Worm (Caenorhabditis elegans) whole organism, L1 larva: ENCODE data around the gene gplb-1.

ENCODE experiments used
- C16A3.4 ChIP-seq: fragments of 150-350 bp; optimal IDR thresholded peaks from 2 replicates; lab custom pipeline; 2014; ENCODE audit warnings: missing biosample characterization, missing genetic modification characterization
- F16B12.6 ChIP-seq: fragments of 150-350 bp; optimal IDR thresholded peaks from 2 replicates; lab custom pipeline; 2014; ENCODE audit warnings: missing biosample characterization, missing genetic modification characterization
- Y116A8C.19 ChIP-seq: sonication (generic microtip); optimal IDR thresholded peaks from 2 replicates; lab custom pipeline; 2016; ENCODE audit warnings: missing compliant biosample characterization, missing genetic modification characterization, borderline replicate concordance
- blmp-1 ChIP-seq: fragments of 150-350 bp; optimal IDR thresholded peaks from 2 replicates; lab custom pipeline; 2014; ENCODE audit warnings: missing biosample characterization, missing genetic modification characterization
- ceh-63 ChIP-seq: fragments of 200-800 bp; sonication (Bioruptor generic); optimal IDR thresholded peaks from 2 replicates; lab custom pipeline; 2018; ENCODE audit warnings: mild to moderate bottlenecking, missing genetic modification characterization, missing compliant biosample characterization
- ceh-8 ChIP-seq: fragments of 200-800 bp; sonication (Bioruptor generic); optimal IDR thresholded peaks from 2 replicates; lab custom pipeline; 2018; ENCODE audit warnings: mild to moderate bottlenecking, missing genetic modification characterization, moderate library complexity, missing compliant biosample characterization
- ceh-90 ChIP-seq: sonication (generic microtip); optimal IDR thresholded peaks from 2 replicates; lab custom pipeline; 2016; ENCODE audit warnings: missing genetic modification characterization, missing compliant biosample characterization
- egl-13 ChIP-seq: sonication (generic microtip); optimal IDR thresholded peaks from 2 replicates; lab custom pipeline; 2016; ENCODE audit warnings: missing genotype, missing genetic modification reagents, missing genetic modification characterization, missing compliant biosample characterization
- egl-27 ChIP-seq, 2 experiments: fragments of 150-350 bp in 1 of 2; sonication (generic microtip); optimal IDR thresholded peaks; 3 replicates each; lab custom pipeline; 2017 to 2018; ENCODE audit warnings: missing biosample characterization in 2 of 2, missing genetic modification characterization in 2 of 2, missing genetic modification reagents in 2 of 2
- elt-3 ChIP-seq, 6 experiments: fragments of 150-350 bp in 1 of 6; sonication (generic microtip); optimal IDR thresholded peaks; 2 replicates each; lab custom pipeline; 2017 to 2018; ENCODE audit warnings: missing biosample characterization in 6 of 6, missing genetic modification characterization in 6 of 6, inconsistent platforms in 1 of 6
- fkh-10 ChIP-seq: sonication (generic microtip); optimal IDR thresholded peaks from 2 replicates; lab custom pipeline; 2017; ENCODE audit warnings: missing biosample characterization, missing genetic modification reagents, missing genetic modification characterization
- fkh-8 ChIP-seq: sonication (generic microtip); optimal IDR thresholded peaks from 2 replicates; lab custom pipeline; 2016; ENCODE audit warnings: mild to moderate bottlenecking, missing genetic modification characterization, missing compliant biosample characterization
- grh-1 ChIP-seq: fragments of 200-800 bp; sonication (Bioruptor generic); IDR thresholded peaks from 2 replicates; pipeline ENCODE4 v1.3.6; 2022; ENCODE audit warnings: missing genetic modification reagents, missing genetic modification characterization, missing compliant biosample characterization
- hlh-4 ChIP-seq: sonication (generic microtip); optimal IDR thresholded peaks from 2 replicates; lab custom pipeline; 2016; ENCODE audit warnings: mild to moderate bottlenecking, missing genetic modification characterization, missing compliant biosample characterization
- irx-1 ChIP-seq: sonication (generic microtip); optimal IDR thresholded peaks from 2 replicates; lab custom pipeline; 2016; ENCODE audit warnings: missing genetic modification characterization, missing compliant biosample characterization
- isw-1 ChIP-seq: fragments of 200-800 bp; sonication (Bioruptor generic); IDR thresholded peaks from 2 replicates; pipeline ENCODE4 v1.3.6; 2022; ENCODE audit warnings: missing genetic modification characterization, missing compliant biosample characterization
- jun-1 ChIP-seq: fragments of 150-350 bp; optimal IDR thresholded peaks from 2 replicates; lab custom pipeline; 2014; ENCODE audit warnings: missing biosample characterization, missing genetic modification reagents, missing genetic modification characterization
- lin-35 ChIP-seq, 2 experiments: fragments of 150-350 bp; optimal IDR thresholded peaks; 2 replicates each; lab custom pipeline; 2014; ENCODE audit warnings: missing biosample characterization in 2 of 2, missing genetic modification characterization in 2 of 2, missing genetic modification reagents in 2 of 2
- lin-39 ChIP-seq: fragments of 150-350 bp; optimal IDR thresholded peaks from 2 replicates; lab custom pipeline; 2014; ENCODE audit warnings: missing biosample characterization, missing genetic modification reagents, missing genetic modification characterization
- lir-3 ChIP-seq: sonication (generic microtip); optimal IDR thresholded peaks from 2 replicates; lab custom pipeline; 2016; ENCODE audit warnings: mild to moderate bottlenecking, missing genetic modification characterization, moderate library complexity, missing compliant biosample characterization; ENCODE audit not compliant: poor library complexity
- lsy-2 ChIP-seq, 2 experiments: fragments of 150-350 bp; optimal IDR thresholded peaks; 2 replicates each; lab custom pipeline; 2014; ENCODE audit warnings: missing biosample characterization in 2 of 2, missing genetic modification characterization in 2 of 2
- mdl-1 ChIP-seq, 2 experiments: fragments of 150-350 bp; optimal IDR thresholded peaks; 2 replicates each; lab custom pipeline; 2014 to 2017; ENCODE audit warnings: missing biosample characterization in 2 of 2, missing genetic modification characterization in 2 of 2, inconsistent platforms in 1 of 2
- mep-1 ChIP-seq: fragments of 150-350 bp; optimal IDR thresholded peaks from 2 replicates; lab custom pipeline; 2014; ENCODE audit warnings: missing biosample characterization, missing genetic modification characterization
- nhr-12 ChIP-seq: sonication (generic microtip); optimal IDR thresholded peaks from 2 replicates; lab custom pipeline; 2017; ENCODE audit warnings: missing biosample characterization, missing genetic modification characterization
- nhr-19 ChIP-seq: fragments of 200-800 bp; sonication (Bioruptor generic); conservative IDR thresholded peaks from 2 replicates; pipeline ENCODE4 v1.3.6; 2022; ENCODE audit warnings: missing genetic modification characterization, missing compliant biosample characterization
- nhr-20 ChIP-seq: sonication (generic microtip); optimal IDR thresholded peaks from 2 replicates; lab custom pipeline; 2016; ENCODE audit warnings: mild to moderate bottlenecking, missing genetic modification characterization, missing compliant biosample characterization
- nhr-237 ChIP-seq: fragments of 150-350 bp; optimal IDR thresholded peaks from 2 replicates; lab custom pipeline; 2014; ENCODE audit warnings: missing biosample characterization, missing genetic modification characterization
- nhr-28 ChIP-seq: fragments of 150-350 bp; optimal IDR thresholded peaks from 2 replicates; lab custom pipeline; 2014; ENCODE audit warnings: missing biosample characterization, missing genetic modification characterization
- nhr-76 ChIP-seq: sonication (generic microtip); optimal IDR thresholded peaks from 2 replicates; lab custom pipeline; 2017; ENCODE audit warnings: missing biosample characterization, missing genetic modification characterization
- nhr-77 ChIP-seq: fragments of 150-350 bp; optimal IDR thresholded peaks from 2 replicates; lab custom pipeline; 2014; ENCODE audit warnings: missing biosample characterization, missing genetic modification characterization
- nhr-84 ChIP-seq: sonication (generic microtip); optimal IDR thresholded peaks from 2 replicates; lab custom pipeline; 2017; ENCODE audit warnings: missing biosample characterization, missing genetic modification characterization
- nhr-85 ChIP-seq: sonication (generic microtip); peaks from one replicate; lab custom pipeline; 2016; ENCODE audit warnings: missing genetic modification characterization, inconsistent platforms, missing compliant biosample characterization
- nhr-90 ChIP-seq: sonication (generic microtip); optimal IDR thresholded peaks from 2 replicates; lab custom pipeline; 2016; ENCODE audit warnings: mild to moderate bottlenecking, missing genetic modification characterization, missing compliant biosample characterization; ENCODE audit not compliant: poor library complexity
- pag-3 ChIP-seq: sonication (generic microtip); optimal IDR thresholded peaks from 2 replicates; lab custom pipeline; 2017; ENCODE audit warnings: missing genetic modification characterization, mild to moderate bottlenecking, missing compliant biosample characterization, antibody characterized with exemption, borderline replicate concordance; ENCODE audit not compliant: insufficient read depth
- rnt-1 ChIP-seq: sonication (generic microtip); optimal IDR thresholded peaks from 2 replicates; lab custom pipeline; 2016; ENCODE audit warnings: mild to moderate bottlenecking, missing genetic modification characterization, moderate library complexity, missing compliant biosample characterization
- skn-1 ChIP-seq: fragments of 150-350 bp; optimal IDR thresholded peaks from 2 replicates; lab custom pipeline; 2014; ENCODE audit warnings: missing biosample characterization, missing genetic modification characterization
- snpc-4 ChIP-seq: fragments of 150-350 bp; optimal IDR thresholded peaks from 2 replicates; lab custom pipeline; 2014; ENCODE audit warnings: missing biosample characterization, missing genetic modification characterization
- snu-23 ChIP-seq: sonication (generic microtip); optimal IDR thresholded peaks from 2 replicates; lab custom pipeline; 2016; ENCODE audit warnings: missing genetic modification characterization, missing compliant biosample characterization
- sox-4 ChIP-seq: sonication (generic microtip); optimal IDR thresholded peaks from 2 replicates; lab custom pipeline; 2016; ENCODE audit warnings: missing genetic modification characterization, missing compliant biosample characterization
- sptf-1 ChIP-seq: fragments of 150-350 bp; optimal IDR thresholded peaks from 2 replicates; lab custom pipeline; 2014; ENCODE audit warnings: missing biosample characterization, missing genetic modification characterization
- swsn-7 ChIP-seq: sonication (generic microtip); optimal IDR thresholded peaks from 2 replicates; lab custom pipeline; 2016; ENCODE audit warnings: missing genetic modification characterization, missing compliant biosample characterization
- tbx-2 ChIP-seq: sonication (generic microtip); optimal IDR thresholded peaks from 2 replicates; lab custom pipeline; 2016; ENCODE audit warnings: missing genetic modification characterization, missing compliant biosample characterization
- unc-130 ChIP-seq: fragments of 150-350 bp; optimal IDR thresholded peaks from 2 replicates; lab custom pipeline; 2017; ENCODE audit warnings: missing biosample characterization, missing genetic modification characterization, inconsistent platforms
- xbp-1 ChIP-seq: sonication (generic microtip); optimal IDR thresholded peaks from 2 replicates; lab custom pipeline; 2016; ENCODE audit warnings: missing genetic modification characterization, missing compliant biosample characterization
- zip-4 ChIP-seq: fragments of 200-800 bp; sonication (Bioruptor generic); optimal IDR thresholded peaks from 2 replicates; lab custom pipeline; 2018; ENCODE audit warnings: mild to moderate bottlenecking, missing genetic modification characterization, moderate library complexity, missing compliant biosample characterization

gplb-1 gene

ce11 chrV:8500348-8500747, 29.3 kb upstream of the gplb-1 start (continued):
- TF ChIP-seq ceh-8 (GFP tag; lab: Kevin White, UChicago) (peak; percentile 96), nhr-77 (tag; lab: Kevin White, UChicago) (peak; percentile 64), nhr-28 (tag; lab: Kevin White, UChicago) (no peak), nhr-90 (tag; lab: Kevin White, UChicago) (peak; percentile 97), elt-3 (tag; optimal IDR thresholded peaks at IDR 0.05; lab: Kevin White, UChicago) (peak; percentile 9 to 87 (median 42)), F16B12.6 (tag; lab: Kevin White, UChicago) (peak; percentile 55), grh-1 (peak; percentile 89), swsn-7 (tag; lab: Kevin White, UChicago) (peak; percentile 94), lin-35 (GFP tag; optimal IDR thresholded peaks at IDR 0.05; lab: Kevin White, UChicago) (peak; percentile 70 to 83), hlh-4 (peak; percentile 25), mep-1 (peak; percentile 93)
- TF ChIP-seq, all 84 proteins: peak for 78

ce11 chrV:8499407-8499806, 28.4 kb upstream of the gplb-1 start:
- TF ChIP-seq skn-1 (no peak), swsn-7 (tag; lab: Kevin White, UChicago) (no peak), tbx-2 (no peak), jun-1 (tag; lab: Kevin White, UChicago) (no peak), mdl-1 (tag; optimal IDR thresholded peaks at IDR 0.05; lab: Kevin White, UChicago) (no peak), fkh-10 (GFP tag; lab: Kevin White, UChicago) (no peak), ceh-8 (GFP tag; lab: Kevin White, UChicago) (no peak), nhr-12 (tag; lab: Kevin White, UChicago) (no peak), nhr-85 (tag; lab: Kevin White, UChicago) (no peak), lsy-2 (tag; optimal IDR thresholded peaks at IDR 0.05; lab: Kevin White, UChicago) (no peak), nhr-20 (tag; lab: Kevin White, UChicago) (no peak), egl-13 (tag; lab: Kevin White, UChicago) (no peak), irx-1 (tag; lab: Kevin White, UChicago) (no peak), xbp-1 (tag; lab: Kevin White, UChicago) (no peak), nhr-76 (no peak), nhr-237 (tag; lab: Kevin White, UChicago) (no peak), isw-1 (no peak), lin-39 (tag; lab: Kevin White, UChicago) (no peak), nhr-84 (tag; lab: Kevin White, UChicago) (no peak)

- TF ChIP-seq nhr-19 (GFP tag; lab: Robert Waterston, UW), result no peak
- no peak for TF ChIP-seq nhr-12 (tag; lab: Kevin White, UChicago)
- no peak for TF ChIP-seq C16A3.4
- no peak for TF ChIP-seq nhr-76
- peak in 1 of 2 experiments; percentile 29 for TF ChIP-seq lin-35 (GFP tag; optimal IDR thresholded peaks at IDR 0.05; lab: Kevin White, UChicago)
- no peak for TF ChIP-seq ceh-63 (GFP tag; lab: Kevin White, UChicago)
- TF ChIP-seq fkh-8 (tag; lab: Kevin White, UChicago), result no peak
- no peak for TF ChIP-seq lir-3 (tag; lab: Kevin White, UChicago)
- no peak for TF ChIP-seq blmp-1 (tag; lab: Kevin White, UChicago)
- no peak for TF ChIP-seq nhr-85 (tag; lab: Kevin White, UChicago)
- no peak for TF ChIP-seq ceh-90 (tag; lab: Kevin White, UChicago)
- no peak for TF ChIP-seq sox-4 (tag; lab: Kevin White, UChicago)
- TF ChIP-seq nhr-28 (tag; lab: Kevin White, UChicago), result no peak
- no peak for TF ChIP-seq pag-3
- TF ChIP-seq zip-4, result no peak
- no peak for TF ChIP-seq swsn-7 (tag; lab: Kevin White, UChicago)
- peak; percentile 29 for TF ChIP-seq rnt-1
- TF ChIP-seq egl-27 (tag; optimal IDR thresholded peaks at IDR 0.05; lab: Kevin White, UChicago), result no peak
- TF ChIP-seq sptf-1 (tag; lab: Kevin White, UChicago), result no peak
- no peak for TF ChIP-seq unc-130 (tag; lab: Kevin White, UChicago)
- no peak for TF ChIP-seq grh-1
- TF ChIP-seq lsy-2 (tag; optimal IDR thresholded peaks at IDR 0.05; lab: Kevin White, UChicago), result no peak
- TF ChIP-seq Y116A8C.19 (tag; lab: Kevin White, UChicago), result no peak
- no peak for TF ChIP-seq snpc-4 (tag; lab: Kevin White, UChicago)
- TF ChIP-seq jun-1 (tag; lab: Kevin White, UChicago), result no peak
- TF ChIP-seq snu-23 (GFP tag; lab: Kevin White, UChicago), result peak; percentile 3
Observed at ce11 chrV:8495965-8496364, 24.9 kb upstream of the gplb-1 start.
